Worm (Caenorhabditis elegans): ENCODE data around the gene nhr-184.

DNA sequence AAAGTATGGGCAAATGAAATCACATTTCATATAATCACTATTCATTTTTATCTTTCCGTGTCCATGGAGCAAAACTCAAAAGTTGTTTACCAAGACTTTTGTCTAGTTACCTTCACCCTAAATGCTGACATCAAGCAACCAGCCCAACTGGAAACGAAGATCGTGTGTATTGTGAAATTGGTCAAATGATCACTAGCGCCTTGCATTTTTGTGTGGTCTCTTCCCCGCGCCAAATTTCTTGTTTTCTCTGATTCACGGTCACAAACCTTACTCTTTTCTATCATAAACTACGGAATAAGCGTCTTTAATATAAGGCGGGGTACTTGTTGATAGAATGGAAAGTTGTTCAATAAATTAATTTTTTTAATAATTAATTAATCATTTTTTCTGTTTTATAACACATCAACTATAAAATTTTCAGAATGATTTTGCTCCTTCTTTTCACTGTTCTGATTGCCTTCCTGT lies 35.9 kb upstream of the nhr-184 start, which contains the start of gene cyp-33C7:
- TF ChIP-seq fkh-10 (GFP tag; optimal IDR thresholded peaks at IDR 0.05) (no peak), nhr-43 (tag; optimal IDR thresholded peaks at IDR 0.05; ENCODE audit: poor library complexity, severe bottlenecking) (no peak), ztf-4 (tag; optimal IDR thresholded peaks at IDR 0.05) (no peak), nhr-77 (tag; optimal IDR thresholded peaks at IDR 0.05) (no peak), nfya-1 (tag; optimal IDR thresholded peaks at IDR 0.05; ENCODE audit: insufficient read depth) (peak; percentile 20), ceh-28 (tag; optimal IDR thresholded peaks at IDR 0.05) (peak; percentile 15), ceh-9 (tag; optimal IDR thresholded peaks at IDR 0.05) (no peak), ztf-11 (tag; optimal IDR thresholded peaks at IDR 0.05) (no peak), egl-27 (tag; optimal IDR thresholded peaks at IDR 0.05) (no peak), pqm-1 (tag; optimal IDR thresholded peaks at IDR 0.05) (peak; percentile 68), ama-1 (optimal IDR thresholded peaks at IDR 0.05) (no peak), nhr-25 (tag; optimal IDR thresholded peaks at IDR 0.05) (no peak)
